Worm (Caenorhabditis elegans): ENCODE measurements around the gene cal-8.

ce11 chrII:5500470-5500869 lies 18.6 kb upstream of the cal-8 start, which contains the start of gene fzy-1:
- no peak for TF ChIP-seq gei-8 (GFP tag; optimal IDR thresholded peaks at IDR 0.05)
- TF ChIP-seq ceh-20 (GFP tag; IDR thresholded peaks at IDR 0.05) = no peak
- no peak for TF ChIP-seq ztf-11 (tag; optimal IDR thresholded peaks at IDR 0.05)
- no peak for TF ChIP-seq lin-39 (tag; optimal IDR thresholded peaks at IDR 0.05)
- no peak for TF ChIP-seq lin-1 (GFP tag; IDR thresholded peaks at IDR 0.05)
- TF ChIP-seq pha-4 (GFP tag; IDR thresholded peaks at IDR 0.05) = no peak
- no peak for TF ChIP-seq pha-4 (tag; optimal IDR thresholded peaks at IDR 0.05)
- TF ChIP-seq nhr-76 (tag; optimal IDR thresholded peaks at IDR 0.05) = no peak

All from whole organism, L4 larva.